Fruit fly (Drosophila melanogaster) whole organism, prepupa: ENCODE data around the gene CG31869.

Experiments
- CG10669 ChIP-seq: fragments of 200-800 bp; sonication (Bioruptor generic); optimal IDR thresholded peaks from 3 replicates; lab custom pipeline; 2018; ENCODE audit warnings: missing biosample characterization, mild to moderate bottlenecking, missing genetic modification characterization, moderate library complexity
- CG11762 ChIP-seq: fragments of 200-800 bp; sonication (Bioruptor generic); optimal IDR thresholded peaks from 3 replicates; lab custom pipeline; 2016; ENCODE audit warnings: missing biosample characterization, missing genetic modification characterization; ENCODE audit not compliant: insufficient read depth
- CG11902 ChIP-seq: fragments of 200-800 bp; sonication (Bioruptor generic); optimal IDR thresholded peaks from 3 replicates; lab custom pipeline; 2016; ENCODE audit warnings: missing biosample characterization, missing genetic modification characterization
- CG15336 ChIP-seq: fragments of 200-800 bp; sonication (Bioruptor generic); IDR thresholded peaks from 2 replicates; pipeline ENCODE4 v1.3.6; 2022; ENCODE audit warnings: missing biosample characterization, missing genetic modification characterization
- CG3032 ChIP-seq: fragments of 200-800 bp; optimal IDR thresholded peaks from 2 replicates; lab custom pipeline; 2019; ENCODE audit warnings: missing biosample characterization, mild to moderate bottlenecking, missing genetic modification characterization, moderate library complexity
- CG6854 ChIP-seq: fragments of 200-800 bp; sonication (Bioruptor generic); optimal IDR thresholded peaks from 2 replicates; lab custom pipeline; 2017; ENCODE audit warnings: missing biosample characterization, mild to moderate bottlenecking, missing genetic modification characterization
- CG8119 ChIP-seq: fragments of 200-800 bp; sonication (Bioruptor generic); IDR thresholded peaks from 3 replicates; pipeline ENCODE4 v1.3.6; 2022; ENCODE audit warnings: missing biosample characterization, missing genetic modification characterization
- OdsH ChIP-seq: fragments of 200-800 bp; sonication (Bioruptor generic); optimal IDR thresholded peaks from 3 replicates; lab custom pipeline; 2016; ENCODE audit warnings: missing biosample characterization, missing genetic modification characterization
- Sox102F ChIP-seq: fragments of 200-800 bp; sonication (Bioruptor generic); optimal IDR thresholded peaks from 2 replicates; lab custom pipeline; 2016; ENCODE audit warnings: missing biosample characterization, mild to moderate bottlenecking, missing genetic modification characterization
- Sox14 ChIP-seq: fragments of 200-800 bp; sonication (Bioruptor generic); optimal IDR thresholded peaks from 3 replicates; lab custom pipeline; 2016; ENCODE audit warnings: missing biosample characterization, missing genetic modification characterization
- cyc ChIP-seq: fragments of 200-800 bp; sonication (Bioruptor generic); optimal IDR thresholded peaks from 3 replicates; lab custom pipeline; 2016; ENCODE audit warnings: missing biosample characterization, missing genetic modification characterization
- pdm3 ChIP-seq: fragments of 200-800 bp; sonication (Bioruptor generic); optimal IDR thresholded peaks from 3 replicates; lab custom pipeline; 2016; ENCODE audit warnings: missing biosample characterization, missing genetic modification characterization

dm6 chr2L:10752668-10753067 lies 48.2 kb downstream of the CG31869 start:
- no peak for TF ChIP-seq CG11762
- no peak for TF ChIP-seq Sox14
- no peak for TF ChIP-seq pdm3
- TF ChIP-seq cyc (GFP tag; lab: Kevin White, UChicago): no peak
- no peak for TF ChIP-seq OdsH (GFP tag; lab: Kevin White, UChicago)
- no peak for TF ChIP-seq CG6854 (GFP tag; lab: Kevin White, UChicago)
- TF ChIP-seq Sox102F (GFP tag; lab: Kevin White, UChicago): no peak
- TF ChIP-seq CG10669 (GFP tag; lab: Kevin White, UChicago): no peak
- TF ChIP-seq CG8119 (GFP tag; lab: Robert Waterston, UW): no peak
- TF ChIP-seq CG11902 (GFP tag; lab: Kevin White, UChicago): no peak
- TF ChIP-seq CG15336: no peak
- TF ChIP-seq CG3032 (tag; lab: Kevin White, UChicago): no peak
